Worm (Caenorhabditis elegans) whole organism, L3 larva: Measurements from ENCODE around the gene srh-123.
"Not testable (repeated sequence)": the region's sequence is repeated elsewhere in the genome, so short reads cannot be mapped to it uniquely, and the experiment has no call there.

Source experiments
- ZK546.5 ChIP-seq: sonication (generic microtip); optimal IDR thresholded peaks from 2 replicates; lab custom pipeline; 2017; ENCODE audit warnings: missing biosample characterization, missing genetic modification characterization
- aly-2 ChIP-seq: fragments of 150-350 bp; optimal IDR thresholded peaks from 2 replicates; lab custom pipeline; 2014; ENCODE audit warnings: missing biosample characterization, missing genetic modification characterization
- ama-1 ChIP-seq: fragments of 150-350 bp; optimal IDR thresholded peaks from 2 replicates; lab custom pipeline; 2018
- ceh-16 ChIP-seq: sonication (generic microtip); optimal IDR thresholded peaks from 2 replicates; lab custom pipeline; 2017; ENCODE audit warnings: missing biosample characterization, missing genetic modification characterization
- ceh-28 ChIP-seq: fragments of 150-350 bp; optimal IDR thresholded peaks from 2 replicates; lab custom pipeline; 2014; ENCODE audit warnings: missing biosample characterization, missing genetic modification reagents, missing genetic modification characterization
- ceh-82 ChIP-seq: fragments of 150-350 bp; optimal IDR thresholded peaks from 2 replicates; lab custom pipeline; 2014; ENCODE audit warnings: missing biosample characterization, missing genetic modification characterization
- ceh-9 ChIP-seq: sonication (generic microtip); optimal IDR thresholded peaks from 2 replicates; lab custom pipeline; 2018; ENCODE audit warnings: missing biosample characterization, missing genetic modification characterization
- daf-12 ChIP-seq: fragments of 150-350 bp; optimal IDR thresholded peaks from 2 replicates; lab custom pipeline; 2014; ENCODE audit warnings: missing biosample characterization, missing genetic modification reagents, missing genetic modification characterization
- egl-5 ChIP-seq: fragments of 150-350 bp; optimal IDR thresholded peaks from 2 replicates; lab custom pipeline; 2017; ENCODE audit warnings: missing biosample characterization, missing genetic modification reagents, missing genetic modification characterization, inconsistent platforms
- elt-2 ChIP-seq: sonication (generic microtip); optimal IDR thresholded peaks from 2 replicates; lab custom pipeline; 2016; ENCODE audit warnings: missing genetic modification reagents, mild to moderate bottlenecking, missing genetic modification characterization, missing compliant biosample characterization
- elt-3 ChIP-seq, 3 experiments: fragments of 150-350 bp in 1 of 3; sonication (generic microtip) in 2 of 3; optimal IDR thresholded peaks; 2 replicates in 2 of 3; 4 replicates in 1 of 3; lab custom pipeline; 2014 to 2017; ENCODE audit warnings: missing biosample characterization in 3 of 3, missing genetic modification characterization in 3 of 3
- eor-1 ChIP-seq, 2 experiments: fragments of 150-350 bp; optimal IDR thresholded peaks; 2 replicates each; lab custom pipeline; 2014 to 2018; ENCODE audit warnings: missing biosample characterization in 2 of 2, missing genetic modification characterization in 2 of 2
- fkh-10 ChIP-seq: sonication (generic microtip); optimal IDR thresholded peaks from 2 replicates; lab custom pipeline; 2017; ENCODE audit warnings: missing biosample characterization, missing genetic modification reagents, missing genetic modification characterization
- fos-1 ChIP-seq: fragments of 150-350 bp; optimal IDR thresholded peaks from 2 replicates; lab custom pipeline; 2014; ENCODE audit warnings: missing biosample characterization, missing genetic modification characterization
- jun-1 ChIP-seq: fragments of 150-350 bp; optimal IDR thresholded peaks from 2 replicates; lab custom pipeline; 2014; ENCODE audit warnings: missing biosample characterization, missing genetic modification reagents, missing genetic modification characterization
- lin-15B ChIP-seq: fragments of 150-350 bp; optimal IDR thresholded peaks from 2 replicates; lab custom pipeline; 2014; ENCODE audit warnings: missing biosample characterization, missing genetic modification characterization
- lin-39 ChIP-seq: fragments of 150-350 bp; optimal IDR thresholded peaks from 2 replicates; lab custom pipeline; 2018; ENCODE audit warnings: missing biosample characterization, missing genetic modification reagents, missing genetic modification characterization
- lsy-12 ChIP-seq: sonication (generic microtip); optimal IDR thresholded peaks from 2 replicates; lab custom pipeline; 2016; ENCODE audit warnings: mild to moderate bottlenecking, missing genetic modification characterization, missing compliant biosample characterization
- nfya-1 ChIP-seq: sonication (generic microtip); optimal IDR thresholded peaks from 2 replicates; lab custom pipeline; 2017; ENCODE audit warnings: missing genetic modification characterization, mild to moderate bottlenecking, missing compliant biosample characterization, antibody characterized with exemption, moderate library complexity; ENCODE audit not compliant: insufficient read depth
- nhr-11 ChIP-seq: fragments of 150-350 bp; optimal IDR thresholded peaks from 2 replicates; lab custom pipeline; 2014; ENCODE audit warnings: missing biosample characterization, missing genetic modification characterization
- nhr-23 ChIP-seq: fragments of 150-350 bp; optimal IDR thresholded peaks from 2 replicates; lab custom pipeline; 2014; ENCODE audit warnings: missing biosample characterization, missing genetic modification reagents, missing genetic modification characterization
- nhr-28 ChIP-seq: fragments of 150-350 bp; optimal IDR thresholded peaks from 2 replicates; lab custom pipeline; 2014; ENCODE audit warnings: missing biosample characterization, missing genetic modification characterization
- nhr-43 ChIP-seq: sonication (generic microtip); optimal IDR thresholded peaks from 2 replicates; lab custom pipeline; 2016; ENCODE audit warnings: mild to moderate bottlenecking, missing genetic modification characterization, missing compliant biosample characterization; ENCODE audit not compliant: poor library complexity, severe bottlenecking
- nhr-67 ChIP-seq: fragments of 150-350 bp; optimal IDR thresholded peaks from 2 replicates; lab custom pipeline; 2014; ENCODE audit warnings: missing biosample characterization, missing genetic modification characterization
- nhr-76 ChIP-seq: fragments of 150-350 bp; sonication (generic microtip); optimal IDR thresholded peaks from 5 replicates; lab custom pipeline; 2014; ENCODE audit warnings: missing biosample characterization, missing genetic modification characterization
- nhr-77 ChIP-seq: fragments of 150-350 bp; optimal IDR thresholded peaks from 2 replicates; lab custom pipeline; 2014; ENCODE audit warnings: missing biosample characterization, missing genetic modification characterization
- pha-4 ChIP-seq: fragments of 150-350 bp; optimal IDR thresholded peaks from 2 replicates; lab custom pipeline; 2014; ENCODE audit warnings: missing biosample characterization, missing genetic modification reagents, missing genetic modification characterization
- sea-2 ChIP-seq: fragments of 150-350 bp; sonication (generic microtip); optimal IDR thresholded peaks from 4 replicates; lab custom pipeline; 2014; ENCODE audit warnings: missing biosample characterization, missing genetic modification reagents, missing genetic modification characterization
- snpc-4 ChIP-seq: fragments of 150-350 bp; optimal IDR thresholded peaks from 2 replicates; lab custom pipeline; 2014; ENCODE audit warnings: missing biosample characterization, missing genetic modification characterization
- unc-62 ChIP-seq: fragments of 150-350 bp; sonication (generic microtip); optimal IDR thresholded peaks from 4 replicates; lab custom pipeline; 2014; ENCODE audit warnings: missing biosample characterization, missing genetic modification reagents, missing genetic modification characterization
- zag-1 ChIP-seq: fragments of 150-350 bp; optimal IDR thresholded peaks from 2 replicates; lab custom pipeline; 2014; ENCODE audit warnings: missing biosample characterization, missing genetic modification characterization
- ztf-11 ChIP-seq: fragments of 150-350 bp; optimal IDR thresholded peaks from 2 replicates; lab custom pipeline; 2014; ENCODE audit warnings: missing biosample characterization, missing genetic modification characterization
- ztf-4 ChIP-seq: fragments of 150-350 bp; optimal IDR thresholded peaks from 2 replicates; lab custom pipeline; 2014; ENCODE audit warnings: missing biosample characterization, missing genetic modification characterization

srh-123 gene

DNA sequence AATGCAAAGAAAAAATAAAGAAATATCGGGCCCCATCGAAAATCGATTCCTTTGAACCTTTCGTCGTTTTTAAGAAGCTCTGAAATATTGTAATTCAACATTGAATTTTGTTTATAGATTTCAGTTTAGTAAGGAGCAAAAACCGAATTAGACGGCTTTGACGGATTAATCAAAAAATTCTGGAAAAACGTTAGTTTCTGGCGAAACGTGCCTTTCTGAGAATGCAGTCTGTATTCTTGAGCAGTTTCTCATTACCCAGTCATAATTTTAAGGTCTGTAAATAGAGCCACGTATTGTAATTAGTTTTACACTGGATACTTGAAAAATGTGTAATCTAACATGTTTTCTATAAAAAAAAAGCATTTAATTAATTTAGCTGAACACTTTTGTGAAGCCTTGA, 13.7 kb upstream of the srh-123 start, which contains the start of gene srz-48:
Gene srz-48 (minus strand): TSS at position 101 of the 400 bp plus-strand sequence.
- TF ChIP-seq fos-1 (tag; lab: Kevin White, UChicago) (no peak), unc-62 (GFP tag; lab: Kevin White, UChicago) (no peak), ceh-28 (tag; lab: Kevin White, UChicago) (no peak), ZK546.5 (tag; lab: Kevin White, UChicago) (no peak), nhr-76 (no peak), elt-2 (tag; lab: Kevin White, UChicago) (no peak), lin-15B (tag; lab: Kevin White, UChicago) (no peak), nhr-43 (no peak), aly-2 (tag; lab: Kevin White, UChicago) (no peak)
- TF ChIP-seq, all 47 proteins: peak for 0

DNA sequence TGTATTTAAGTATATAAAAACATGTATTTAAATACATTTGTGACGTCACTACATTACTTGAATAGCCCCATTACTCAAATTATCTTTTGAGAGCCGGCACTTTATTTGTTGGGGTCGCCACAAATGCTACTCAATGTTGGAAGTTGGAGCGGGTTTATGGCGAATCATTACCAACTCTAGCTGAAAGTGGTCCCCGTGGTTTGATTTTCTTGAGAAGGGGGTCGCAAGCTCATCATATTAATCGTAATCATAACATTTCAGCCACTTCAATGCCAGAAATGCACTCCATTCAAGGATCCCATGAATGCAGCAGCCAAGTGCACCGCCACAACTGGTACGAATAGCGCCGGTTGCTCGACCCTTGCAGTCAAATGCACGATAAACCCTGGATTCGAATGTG, 9.5 kb upstream of the srh-123 start, which contains the start of gene F20E11.7:
Gene F20E11.7 (plus strand): TSS at position 301 of the 400 bp plus-strand sequence.
- not testable (repeated sequence) for TF ChIP-seq nhr-28 (tag; lab: Kevin White, UChicago); daf-12 (tag; lab: Kevin White, UChicago); nhr-11

DNA sequence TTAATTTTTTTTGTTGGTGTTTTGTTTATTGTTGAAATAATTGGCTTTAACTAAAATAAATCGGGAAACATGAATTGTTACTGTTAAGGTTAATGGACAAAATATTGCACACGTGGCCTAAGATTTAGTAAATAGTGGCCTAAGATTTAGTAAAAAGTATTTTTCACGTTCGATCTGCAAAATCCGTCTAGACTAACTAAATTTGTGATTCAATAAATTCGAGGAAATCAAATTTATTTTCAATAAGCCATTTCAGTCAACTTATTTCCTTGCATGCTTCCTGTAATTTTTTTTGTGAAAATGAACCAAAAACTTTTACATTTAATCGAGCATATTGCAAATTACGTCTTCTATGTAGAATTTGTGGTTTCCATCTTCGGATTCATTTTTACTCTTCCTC, 7.0 kb upstream of the srh-123 start, which contains the start of gene srw-72:
Gene srw-72 (plus strand): TSS at position 301 of the 400 bp plus-strand sequence.
- TF ChIP-seq nhr-11 (no peak), elt-3 (tag; optimal IDR thresholded peaks at IDR 0.05; lab: Kevin White, UChicago) (no peak), lin-15B (tag; lab: Kevin White, UChicago) (no peak), nhr-67 (tag; lab: Kevin White, UChicago) (no peak), pha-4 (tag; lab: Kevin White, UChicago) (no peak), ceh-16 (tag; lab: Kevin White, UChicago) (no peak)

DNA sequence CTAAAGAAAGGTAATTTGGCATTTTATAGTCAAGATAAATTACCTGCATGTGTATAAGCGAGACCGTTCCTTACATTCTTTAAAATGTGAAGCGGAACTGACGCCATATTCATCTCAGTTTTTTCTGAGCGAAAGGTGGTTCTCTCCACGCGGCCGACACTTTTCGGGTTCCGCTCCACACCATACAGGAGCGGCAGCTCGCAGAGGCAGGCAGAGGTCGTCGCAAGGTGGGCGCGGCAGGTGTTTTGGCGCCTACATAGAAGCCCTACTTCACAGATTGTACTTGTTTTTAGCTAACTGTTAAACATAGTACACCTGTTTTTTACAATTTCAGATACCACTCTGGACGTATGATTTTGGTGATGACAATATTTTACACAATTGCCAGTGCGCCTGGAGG, 5.9 kb upstream of the srh-123 start:
- TF ChIP-seq sea-2: no peak
- TF ChIP-seq lin-39 (tag; lab: Kevin White, UChicago): no peak
- TF ChIP-seq ZK546.5 (tag; lab: Kevin White, UChicago): no peak
- TF ChIP-seq ceh-16 (tag; lab: Kevin White, UChicago): no peak
- no peak for TF ChIP-seq pha-4 (tag; lab: Kevin White, UChicago)
- no peak for TF ChIP-seq ceh-28 (tag; lab: Kevin White, UChicago)
- TF ChIP-seq ceh-82 (tag; lab: Kevin White, UChicago): no peak
- TF ChIP-seq nhr-77 (tag; lab: Kevin White, UChicago): no peak
- no peak for TF ChIP-seq ztf-4 (tag; lab: Kevin White, UChicago)
- no peak for TF ChIP-seq nhr-28 (tag; lab: Kevin White, UChicago)
- no peak for TF ChIP-seq eor-1 (tag; optimal IDR thresholded peaks at IDR 0.05; lab: Kevin White, UChicago)

DNA sequence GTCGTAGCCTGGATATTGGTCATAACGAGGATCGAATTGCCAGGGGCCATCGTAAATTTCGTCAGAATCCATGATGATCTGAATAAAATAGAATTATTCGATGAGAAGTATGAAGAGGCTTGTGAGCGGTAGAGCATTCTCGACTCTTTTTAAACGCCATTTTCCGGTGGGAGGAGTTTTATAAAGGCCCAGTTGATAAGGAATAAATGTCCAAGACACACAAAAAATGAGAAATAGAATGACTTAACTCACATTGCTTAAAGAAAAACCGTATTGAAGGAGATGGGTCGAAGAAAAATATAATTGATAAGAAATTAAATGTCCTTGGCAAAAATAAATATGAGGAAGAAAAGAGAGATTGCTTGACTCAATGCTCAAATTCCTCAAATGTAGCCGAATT, 4.6 kb upstream of the srh-123 start, which contains the start of gene F20E11.17:
Gene F20E11.17 (minus strand): TSS at position 101 of the 400 bp plus-strand sequence.
- no peak for TF ChIP-seq ceh-28 (tag; lab: Kevin White, UChicago)
- TF ChIP-seq egl-5: no peak
- TF ChIP-seq lin-39 (tag; lab: Kevin White, UChicago): no peak
- TF ChIP-seq nhr-67 (tag; lab: Kevin White, UChicago): no peak
- no peak for TF ChIP-seq nhr-76
- TF ChIP-seq sea-2: no peak
- TF ChIP-seq ceh-16 (tag; lab: Kevin White, UChicago): no peak
- TF ChIP-seq jun-1: no peak
- no peak for TF ChIP-seq nfya-1 (tag; lab: Kevin White, UChicago)
- no peak for TF ChIP-seq zag-1
- no peak for TF ChIP-seq ama-1 (lab: Kevin White, UChicago)
- TF ChIP-seq ztf-11 (tag; lab: Kevin White, UChicago): no peak
- no peak for TF ChIP-seq ceh-9
- TF ChIP-seq fkh-10: no peak
- no peak for TF ChIP-seq snpc-4 (tag; lab: Kevin White, UChicago)
- TF ChIP-seq ceh-82 (tag; lab: Kevin White, UChicago): no peak
- TF ChIP-seq nhr-23 (tag; lab: Kevin White, UChicago): no peak
- TF ChIP-seq lsy-12 (tag; lab: Kevin White, UChicago): no peak
